Fruit fly (Drosophila melanogaster) whole organism, prepupa: Measurements from ENCODE around the gene Prosbeta2.

Experiments
- Blimp-1 ChIP-seq: fragments of 200-800 bp; sonication (Bioruptor generic); optimal IDR thresholded peaks from 3 replicates; lab custom pipeline; 2017; ENCODE audit warnings: missing biosample characterization, missing genetic modification characterization, mild to moderate bottlenecking, moderate library complexity, missing genetic modification reagents
- CG16779 ChIP-seq: fragments of 200-800 bp; sonication (Bioruptor generic); optimal IDR thresholded peaks from 3 replicates; lab custom pipeline; 2017; ENCODE audit warnings: missing biosample characterization, mild to moderate bottlenecking, missing genetic modification characterization
- CG31627 ChIP-seq: fragments of 200-800 bp; sonication (Bioruptor generic); optimal IDR thresholded peaks from 3 replicates; lab custom pipeline; 2016; ENCODE audit warnings: missing biosample characterization, missing genetic modification characterization
- CG6163 ChIP-seq: fragments of 200-800 bp; sonication (Bioruptor generic); IDR thresholded peaks from 3 replicates; pipeline ENCODE4 v1.3.6; 2022; ENCODE audit warnings: missing biosample characterization, missing genetic modification characterization
- CG6854 ChIP-seq: fragments of 200-800 bp; sonication (Bioruptor generic); optimal IDR thresholded peaks from 2 replicates; lab custom pipeline; 2017; ENCODE audit warnings: missing biosample characterization, mild to moderate bottlenecking, missing genetic modification characterization
- CG9139 ChIP-seq: fragments of 200-800 bp; sonication (Bioruptor generic); optimal IDR thresholded peaks from 3 replicates; lab custom pipeline; 2017; ENCODE audit warnings: missing biosample characterization, mild to moderate bottlenecking, missing genetic modification characterization
- Hr39 ChIP-seq: fragments of 200-800 bp; sonication (Bioruptor generic); optimal IDR thresholded peaks from 2 replicates; lab custom pipeline; 2016; ENCODE audit warnings: missing biosample characterization, missing genetic modification characterization
- acj6 ChIP-seq: fragments of 200-800 bp; sonication (Bioruptor generic); optimal IDR thresholded peaks from 3 replicates; lab custom pipeline; 2016; ENCODE audit warnings: missing biosample characterization, missing genetic modification characterization
- net ChIP-seq: fragments of 200-800 bp; sonication (Bioruptor generic); optimal IDR thresholded peaks from 3 replicates; lab custom pipeline; 2016; ENCODE audit warnings: missing biosample characterization, missing genetic modification characterization
- vri ChIP-seq: fragments of 200-800 bp; sonication (Bioruptor generic); optimal IDR thresholded peaks from 3 replicates; lab custom pipeline; 2016; ENCODE audit warnings: missing biosample characterization, mild to moderate bottlenecking, missing genetic modification characterization

DNA sequence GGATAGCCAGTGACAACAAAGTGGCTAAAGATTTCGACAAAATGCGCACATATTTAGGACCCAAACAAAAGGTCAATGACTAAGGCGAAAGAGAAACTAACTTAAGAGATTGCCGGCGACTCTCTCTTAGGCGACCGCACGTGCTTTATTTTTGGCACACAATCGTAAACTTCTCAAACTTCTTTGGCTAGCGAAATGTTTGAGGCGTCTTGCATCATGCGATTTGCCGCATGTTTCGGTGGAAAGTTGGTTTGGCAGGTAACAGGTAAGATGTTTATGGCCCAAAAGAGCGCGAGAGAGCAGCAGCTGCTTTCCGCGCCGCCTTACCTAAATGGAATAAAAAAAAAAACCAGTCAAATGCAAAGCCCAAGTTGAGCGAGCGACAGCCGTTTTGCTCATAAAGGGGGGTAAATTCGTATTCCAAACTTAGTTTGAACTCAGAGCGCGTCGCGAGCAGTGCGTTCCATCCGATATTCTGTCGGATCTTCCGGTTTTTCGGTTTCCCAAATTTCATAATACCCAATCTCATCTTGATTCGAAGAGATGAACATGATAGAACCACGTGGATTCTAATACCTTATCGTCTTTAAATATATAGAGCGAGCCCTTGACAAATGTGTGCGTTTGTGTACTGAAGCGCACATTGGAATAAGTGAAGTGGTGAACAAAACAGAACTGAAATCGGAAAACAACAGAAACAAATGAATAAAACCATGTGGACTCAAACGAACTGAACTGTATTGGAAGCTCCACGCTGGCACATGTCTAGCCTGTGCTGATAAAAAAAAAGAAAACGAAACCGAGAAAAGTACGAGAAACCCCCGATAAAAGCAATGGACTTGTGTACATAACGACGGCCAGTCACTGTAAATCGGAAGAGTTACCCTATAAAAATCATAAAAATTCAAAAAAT lies 12.5 kb upstream of the Prosbeta2 start:
- no peak for TF ChIP-seq Blimp-1 (GFP tag; lab: Kevin White, UChicago)
- peak; percentile 48 for TF ChIP-seq vri (GFP tag; lab: Kevin White, UChicago)
- no peak for TF ChIP-seq Hr39 (GFP tag; lab: Kevin White, UChicago)
- TF ChIP-seq net (GFP tag; lab: Kevin White, UChicago): no peak
- TF ChIP-seq CG9139 (GFP tag; lab: Kevin White, UChicago): no peak
- TF ChIP-seq CG31627 (GFP tag; lab: Kevin White, UChicago): no peak
- TF ChIP-seq acj6 (GFP tag; lab: Kevin White, UChicago): no peak
- peak; percentile 30 for TF ChIP-seq CG6854 (GFP tag; lab: Kevin White, UChicago)
- no peak for TF ChIP-seq CG16779 (tag; lab: Kevin White, UChicago)
- 0 out of 3 replicates have a peak, but pooled peaks have one; percentile 16 for TF ChIP-seq CG6163 (GFP tag; lab: Robert Waterston, UW)
